Fruit fly (Drosophila melanogaster) S2 (cell line): ENCODE measurements around the gene LManII.

ENCODE experiments used
- CG8478 ChIP-seq: fragments of >200 bp; optimal IDR thresholded peaks from 2 replicates; lab custom pipeline; 2018
- CTCF ChIP-seq, 2 experiments: fragments of >200 bp; optimal IDR thresholded peaks; 2 replicates each; lab custom pipeline; 2018

DNA sequence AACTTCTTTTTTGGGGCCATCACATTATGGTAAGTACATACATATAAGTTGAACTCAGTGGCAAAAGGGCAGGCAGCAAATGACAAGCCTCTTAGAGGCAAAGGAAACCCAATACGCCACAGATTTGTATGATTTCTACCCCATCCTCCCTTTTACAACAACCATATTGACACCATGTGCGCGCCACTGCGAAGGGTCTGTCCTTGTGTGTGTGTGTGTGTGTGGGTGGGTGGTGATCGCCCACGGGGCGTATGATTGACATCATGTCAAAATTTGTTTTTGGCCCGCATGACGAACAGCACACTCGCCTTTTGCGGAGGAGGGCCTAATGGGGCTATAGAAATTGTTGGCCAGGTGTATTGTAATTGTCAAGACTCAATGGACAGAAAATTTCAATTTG, 42.1 kb downstream of the LManII start:
- no peak for TF ChIP-seq CTCF (optimal IDR thresholded peaks at IDR 0.05; lab: Kevin White, UChicago)
- no peak for TF ChIP-seq CG8478 (lab: Kevin White, UChicago)
